Worm (Caenorhabditis elegans) whole organism, mixed stage, embryonic: Measurements from ENCODE around the gene atn-1.

ENCODE experiments used
- M03D4.4 ChIP-seq: sonication (generic microtip); optimal IDR thresholded peaks from 2 replicates; lab custom pipeline; 2017; ENCODE audit warnings: mild to moderate bottlenecking, missing genetic modification characterization, missing compliant biosample characterization
- blmp-1 ChIP-seq: fragments of 150-350 bp; optimal IDR thresholded peaks from 2 replicates; lab custom pipeline; 2014; ENCODE audit warnings: missing biosample characterization, missing genetic modification characterization
- ceh-39 ChIP-seq: fragments of 150-350 bp; optimal IDR thresholded peaks from 2 replicates; lab custom pipeline; 2014; ENCODE audit warnings: missing biosample characterization, missing genetic modification characterization
- ceh-43 ChIP-seq: fragments of 200-800 bp; sonication (Bioruptor generic); optimal IDR thresholded peaks from 2 replicates; lab custom pipeline; 2018; ENCODE audit warnings: mild to moderate bottlenecking, missing genetic modification characterization, moderate library complexity, missing compliant biosample characterization
- ces-1 ChIP-seq: fragments of 150-350 bp; optimal IDR thresholded peaks from 2 replicates; lab custom pipeline; 2014; ENCODE audit warnings: missing biosample characterization, missing genetic modification reagents, missing genetic modification characterization
- drap-1 ChIP-seq: fragments of 200-800 bp; sonication (Bioruptor generic); optimal IDR thresholded peaks from 3 replicates; lab custom pipeline; 2018; ENCODE audit warnings: mild to moderate bottlenecking, missing genetic modification characterization, missing compliant biosample characterization
- elt-1 ChIP-seq: sonication (generic microtip); optimal IDR thresholded peaks from 2 replicates; lab custom pipeline; 2017; ENCODE audit warnings: missing genetic modification characterization, mild to moderate bottlenecking, missing compliant biosample characterization, antibody characterized with exemption, moderate library complexity, borderline replicate concordance; ENCODE audit not compliant: insufficient read depth
- elt-3 ChIP-seq: fragments of 150-350 bp; optimal IDR thresholded peaks from 2 replicates; lab custom pipeline; 2014; ENCODE audit warnings: missing biosample characterization, missing genetic modification characterization
- flh-1 ChIP-seq: fragments of 200-800 bp; sonication (Bioruptor generic); optimal IDR thresholded peaks from 2 replicates; lab custom pipeline; 2018; ENCODE audit warnings: mild to moderate bottlenecking, missing genetic modification characterization, moderate library complexity, missing compliant biosample characterization
- ham-2 ChIP-seq: fragments of 200-800 bp; sonication (Bioruptor generic); optimal IDR thresholded peaks from 2 replicates; lab custom pipeline; 2018; ENCODE audit warnings: mild to moderate bottlenecking, missing genetic modification characterization, missing compliant biosample characterization
- hlh-1 ChIP-seq: fragments of 150-350 bp; optimal IDR thresholded peaks from 2 replicates; lab custom pipeline; 2014; ENCODE audit warnings: missing biosample characterization, missing genetic modification reagents, missing genetic modification characterization
- lin-13 ChIP-seq: fragments of 150-350 bp; optimal IDR thresholded peaks from 2 replicates; lab custom pipeline; 2014; ENCODE audit warnings: missing biosample characterization, missing genetic modification characterization
- lsy-2 ChIP-seq: fragments of 150-350 bp; optimal IDR thresholded peaks from 2 replicates; lab custom pipeline; 2014; ENCODE audit warnings: missing biosample characterization, missing genetic modification characterization
- mab-5 ChIP-seq: fragments of 150-350 bp; optimal IDR thresholded peaks from 2 replicates; lab custom pipeline; 2014; ENCODE audit warnings: missing biosample characterization, missing genetic modification characterization
- mep-1 ChIP-seq: fragments of 150-350 bp; optimal IDR thresholded peaks from 2 replicates; lab custom pipeline; 2017; ENCODE audit warnings: missing biosample characterization, missing genetic modification reagents, missing genetic modification characterization, inconsistent platforms
- mls-2 ChIP-seq: sonication (generic microtip); optimal IDR thresholded peaks from 2 replicates; lab custom pipeline; 2016; ENCODE audit warnings: mild to moderate bottlenecking, missing genetic modification characterization, moderate library complexity, missing compliant biosample characterization
- nhr-12 ChIP-seq: fragments of 150-350 bp; optimal IDR thresholded peaks from 2 replicates; lab custom pipeline; 2014; ENCODE audit warnings: missing biosample characterization, missing genetic modification characterization
- nhr-2 ChIP-seq: fragments of 150-350 bp; optimal IDR thresholded peaks from 2 replicates; lab custom pipeline; 2014; ENCODE audit warnings: missing biosample characterization, missing genetic modification characterization
- nhr-237 ChIP-seq: fragments of 150-350 bp; optimal IDR thresholded peaks from 2 replicates; lab custom pipeline; 2014; ENCODE audit warnings: missing biosample characterization, missing genetic modification characterization
- nhr-28 ChIP-seq: fragments of 150-350 bp; optimal IDR thresholded peaks from 2 replicates; lab custom pipeline; 2014; ENCODE audit warnings: missing biosample characterization, missing genetic modification characterization
- pha-4 ChIP-seq: fragments of 150-350 bp; optimal IDR thresholded peaks from 2 replicates; lab custom pipeline; 2018; ENCODE audit warnings: missing biosample characterization, missing genetic modification reagents, missing genetic modification characterization
- snpc-4 ChIP-seq: fragments of 150-350 bp; optimal IDR thresholded peaks from 2 replicates; lab custom pipeline; 2014; ENCODE audit warnings: missing biosample characterization, missing genetic modification characterization
- unc-120 ChIP-seq: sonication (generic microtip); optimal IDR thresholded peaks from 2 replicates; lab custom pipeline; 2017; ENCODE audit warnings: missing genetic modification characterization, missing compliant biosample characterization; ENCODE audit not compliant: poor library complexity, severe bottlenecking
- unc-39 ChIP-seq: fragments of 150-350 bp; optimal IDR thresholded peaks from 2 replicates; lab custom pipeline; 2014; ENCODE audit warnings: missing biosample characterization, missing genetic modification characterization
- unc-62 ChIP-seq: fragments of 150-350 bp; optimal IDR thresholded peaks from 2 replicates; lab custom pipeline; 2014; ENCODE audit warnings: missing biosample characterization, missing genetic modification reagents, missing genetic modification characterization
- ztf-11 ChIP-seq: fragments of 150-350 bp; optimal IDR thresholded peaks from 2 replicates; lab custom pipeline; 2014; ENCODE audit warnings: missing biosample characterization, missing genetic modification characterization

atn-1 gene

DNA sequence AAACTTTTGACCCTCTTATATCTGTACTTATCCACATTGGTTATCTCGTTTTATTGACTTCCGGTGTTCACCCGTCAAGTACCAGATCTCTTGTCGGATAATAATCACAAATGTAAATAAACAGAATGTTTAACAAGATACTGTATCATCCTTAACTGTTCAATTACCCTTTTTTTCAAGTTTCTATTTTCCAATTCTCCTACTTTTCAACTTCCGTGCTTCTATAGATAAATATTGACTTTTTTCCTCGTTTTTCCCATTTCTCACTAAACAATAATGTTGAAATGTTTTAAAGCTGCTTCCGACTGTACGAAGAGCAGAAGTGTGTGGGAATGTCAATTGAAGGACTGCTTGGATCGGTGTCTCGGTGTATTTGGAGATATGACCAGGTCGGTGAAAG, 8.7 kb downstream of the atn-1 start, which contains the start of gene inx-11:
inx-11 (plus strand) TSS at position 301 of the 400 bp plus-strand sequence.
- peak; percentile 40 for TF ChIP-seq pha-4 (tag; lab: Kevin White, UChicago)
- no peak for TF ChIP-seq ceh-43 (GFP tag; lab: Kevin White, UChicago)

DNA sequence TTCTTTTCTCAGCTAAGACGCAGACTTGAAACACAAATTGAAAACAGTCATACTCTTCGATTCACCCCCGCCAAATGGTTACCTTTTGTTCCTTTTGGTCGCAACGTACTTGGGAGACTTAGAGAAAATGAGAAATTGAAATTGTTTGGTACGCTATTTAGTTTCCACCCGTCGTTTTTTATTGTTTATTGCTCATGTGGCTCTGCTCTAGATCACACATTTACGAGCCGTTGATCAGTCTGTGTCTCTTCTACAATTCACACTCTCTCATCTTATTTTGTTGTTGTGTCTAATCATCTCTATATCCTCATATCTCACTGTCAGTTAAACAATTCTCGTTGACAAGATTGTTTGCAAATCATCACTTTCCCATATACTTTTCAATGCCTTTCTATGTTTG, 9.8 kb downstream of the atn-1 start:
- TF ChIP-seq ces-1 (GFP tag; lab: Kevin White, UChicago) (no peak), mep-1 (no peak)

DNA sequence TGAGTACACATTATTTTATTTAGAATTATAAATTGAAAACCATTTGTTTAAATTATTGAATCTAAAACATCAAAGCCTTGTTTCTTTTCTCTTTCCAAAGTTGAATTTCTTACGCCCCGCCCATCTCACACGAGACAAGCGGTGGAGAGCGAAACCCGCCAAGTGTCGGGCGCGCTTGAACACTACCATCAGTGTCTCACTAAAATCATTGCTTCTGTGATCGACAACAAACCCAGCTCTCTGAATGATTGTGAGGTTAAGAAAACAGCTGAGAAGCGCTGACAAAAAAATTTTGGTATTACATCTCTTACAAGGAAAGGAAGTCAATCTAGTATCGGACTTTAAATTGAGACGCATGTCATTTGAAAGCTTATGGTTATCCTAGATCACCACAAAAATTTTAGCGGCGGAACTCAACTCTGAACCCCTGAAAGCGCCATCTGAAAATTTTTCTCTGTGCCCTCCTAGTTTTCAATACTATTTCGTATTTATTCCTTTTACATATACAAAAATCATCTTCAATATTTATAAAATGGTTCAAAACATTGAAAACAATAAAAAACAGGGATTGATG, 12.9 kb downstream of the atn-1 start:
- TF ChIP-seq hlh-1 (tag; lab: Kevin White, UChicago) (no peak), ztf-11 (tag; lab: Kevin White, UChicago) (no peak), unc-62 (no peak), elt-1 (tag; lab: Kevin White, UChicago) (no peak), mab-5 (tag; lab: Kevin White, UChicago) (no peak), elt-3 (no peak), lsy-2 (tag; lab: Kevin White, UChicago) (no peak), mep-1 (no peak), mls-2 (no peak), lin-13 (no peak), M03D4.4 (tag; lab: Kevin White, UChicago) (no peak), ham-2 (GFP tag; lab: Kevin White, UChicago) (no peak), ces-1 (GFP tag; lab: Kevin White, UChicago) (no peak), nhr-237 (no peak), unc-120 (tag; lab: Kevin White, UChicago) (no peak)

DNA sequence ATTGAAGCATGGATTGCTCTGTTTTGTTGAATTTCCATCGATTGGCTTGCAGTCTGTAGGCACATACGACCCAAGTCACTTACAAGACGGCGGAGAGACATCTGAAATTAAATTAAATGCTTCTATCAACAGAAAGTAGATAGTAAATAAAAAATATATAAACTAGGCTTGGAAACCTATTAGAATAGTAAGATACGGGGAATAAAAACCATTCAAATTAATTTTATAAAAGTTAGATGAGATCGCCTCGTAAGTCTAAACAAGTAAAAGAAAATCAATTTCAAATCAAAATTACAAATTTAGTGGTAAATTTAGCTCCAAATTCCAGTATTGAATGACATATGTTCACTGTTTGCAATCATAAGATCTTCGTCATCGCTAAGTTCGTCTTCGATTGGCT, 16.3 kb downstream of the atn-1 start, which contains the start of gene mrps-11:
mrps-11 (minus strand) TSS at position 101 of the 400 bp plus-strand sequence.
- TF ChIP-seq mep-1 (no peak), nhr-12 (no peak), hlh-1 (tag; lab: Kevin White, UChicago) (no peak), lin-13 (no peak), elt-1 (tag; lab: Kevin White, UChicago) (no peak), unc-120 (tag; lab: Kevin White, UChicago) (no peak), blmp-1 (tag; lab: Kevin White, UChicago) (no peak)

DNA sequence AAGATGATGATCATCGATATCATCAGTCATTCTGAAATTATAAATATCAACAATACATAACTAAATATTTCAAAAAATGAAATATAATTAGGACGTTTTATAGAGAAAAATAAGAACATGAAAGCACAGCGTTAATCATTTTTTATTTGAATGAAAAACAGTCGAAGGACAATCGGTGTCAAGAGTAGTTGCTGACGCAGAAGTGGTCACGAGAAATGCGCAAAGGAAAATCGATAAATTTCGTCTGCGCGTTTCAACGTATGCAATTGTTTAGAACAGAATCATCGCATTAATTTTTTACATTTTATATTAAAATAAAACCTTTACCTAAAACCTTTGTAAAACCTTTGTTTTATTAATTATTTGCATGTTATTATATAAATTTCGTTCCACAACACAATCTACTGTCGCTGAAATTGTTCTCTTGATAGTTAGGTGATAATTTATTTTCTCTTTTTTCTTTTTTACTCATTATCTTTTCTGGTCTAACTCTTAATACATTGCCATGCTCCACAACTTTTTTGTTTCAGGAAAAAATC, 19.6 kb downstream of the atn-1 start, which contains the start of the genes W04D2.4 and rbm-25:
W04D2.4 (minus strand) TSS at position 31 of the 539 bp plus-strand sequence.
rbm-25 (plus strand) TSS at position 489 of the 539 bp plus-strand sequence.
- peak; percentile 11 for TF ChIP-seq nhr-2 (tag; lab: Kevin White, UChicago)
- peak; percentile 58 for TF ChIP-seq ces-1 (GFP tag; lab: Kevin White, UChicago)
- no peak for TF ChIP-seq mab-5 (tag; lab: Kevin White, UChicago)
- no peak for TF ChIP-seq blmp-1 (tag; lab: Kevin White, UChicago)
- TF ChIP-seq pha-4 (tag; lab: Kevin White, UChicago), result peak; percentile 70
- TF ChIP-seq mep-1, result peak; percentile 70
- TF ChIP-seq lin-13, result peak; percentile 12
- TF ChIP-seq ceh-39 (tag; lab: Kevin White, UChicago), result peak; percentile 77
- TF ChIP-seq lsy-2 (tag; lab: Kevin White, UChicago), result peak; percentile 60
- peak; percentile 49 for TF ChIP-seq nhr-237

DNA sequence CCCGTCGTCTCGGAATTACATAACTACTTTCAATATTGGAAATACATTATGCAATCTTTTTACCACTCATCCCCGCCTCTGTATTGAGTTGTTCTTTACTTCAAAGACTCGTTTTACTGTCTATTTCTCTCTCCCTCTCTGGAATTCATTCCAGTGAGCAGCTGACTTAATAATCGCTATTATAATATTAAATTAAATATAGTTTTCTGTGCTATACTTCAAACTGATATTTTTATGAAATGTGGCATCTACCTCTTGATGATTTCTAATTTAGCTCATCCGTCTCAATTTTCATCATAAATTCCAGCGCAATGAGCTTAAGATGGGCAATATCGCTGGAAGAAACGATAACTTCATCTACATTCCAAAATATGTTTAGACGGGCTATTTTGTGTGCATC, 25.3 kb downstream of the atn-1 start, which contains the start of gene T28H10.1:
T28H10.1 (plus strand) TSS at position 301 of the 400 bp plus-strand sequence.
- TF ChIP-seq blmp-1 (tag; lab: Kevin White, UChicago), result no peak
- no peak for TF ChIP-seq ceh-43 (GFP tag; lab: Kevin White, UChicago)
- TF ChIP-seq nhr-237, result no peak

DNA sequence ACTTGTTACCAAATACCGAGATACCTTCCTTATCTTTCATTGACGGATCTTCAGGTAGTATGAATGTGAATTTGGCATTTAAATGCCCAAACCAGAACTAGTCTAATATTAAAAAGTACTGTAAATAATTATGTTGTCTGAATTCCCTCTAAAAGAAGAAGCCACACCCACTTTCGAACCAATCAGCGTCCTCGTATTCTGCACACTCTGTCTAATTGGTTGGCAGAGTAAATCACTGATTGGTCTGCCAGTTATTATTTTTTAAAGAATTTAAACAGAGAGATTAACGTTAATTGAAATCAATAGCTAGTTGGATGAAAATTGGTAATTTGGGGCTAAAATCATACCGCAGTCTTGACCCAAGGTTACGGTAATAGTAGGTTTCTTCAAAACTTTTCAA, 27.5 kb downstream of the atn-1 start:
- no peak for TF ChIP-seq unc-39 (tag; lab: Kevin White, UChicago)
- no peak for TF ChIP-seq nhr-28 (tag; lab: Kevin White, UChicago)
- TF ChIP-seq hlh-1 (tag; lab: Kevin White, UChicago), result no peak
- no peak for TF ChIP-seq ztf-11 (tag; lab: Kevin White, UChicago)
- no peak for TF ChIP-seq unc-62
- TF ChIP-seq, all 35 proteins: peak for 0

DNA sequence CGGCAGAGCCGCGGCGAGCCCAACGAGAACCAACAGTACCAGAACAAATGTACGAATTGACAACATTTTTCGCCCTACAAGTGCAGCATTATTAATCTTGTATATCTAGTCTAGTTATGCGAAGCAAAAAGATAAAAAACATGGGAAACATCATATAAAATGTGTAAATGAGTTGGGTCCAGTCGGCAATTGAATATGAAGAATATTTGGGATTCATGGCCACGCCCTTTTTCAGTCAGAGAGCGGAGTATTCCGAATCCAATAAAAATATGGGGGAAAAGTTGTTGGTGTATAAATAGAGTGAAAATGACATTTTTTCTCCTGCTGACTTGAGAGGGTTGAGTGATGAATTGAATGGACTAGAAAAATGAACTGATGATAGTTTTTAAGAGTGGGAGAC, 28.0 kb downstream of the atn-1 start, which contains the start of gene nlp-46:
nlp-46 (minus strand) TSS at position 101 of the 400 bp plus-strand sequence.
- no peak for TF ChIP-seq ceh-43 (GFP tag; lab: Kevin White, UChicago)
- TF ChIP-seq mls-2, result no peak
- TF ChIP-seq unc-120 (tag; lab: Kevin White, UChicago), result no peak
- TF ChIP-seq drap-1 (GFP tag; lab: Kevin White, UChicago), result no peak
- no peak for TF ChIP-seq elt-3
- TF ChIP-seq pha-4 (tag; lab: Kevin White, UChicago), result no peak
- no peak for TF ChIP-seq unc-62
- no peak for TF ChIP-seq flh-1 (GFP tag; lab: Kevin White, UChicago)
- no peak for TF ChIP-seq ham-2 (GFP tag; lab: Kevin White, UChicago)
- no peak for TF ChIP-seq mab-5 (tag; lab: Kevin White, UChicago)
- no peak for TF ChIP-seq snpc-4
- no peak for TF ChIP-seq lsy-2 (tag; lab: Kevin White, UChicago)
